Worm (Caenorhabditis elegans): ENCODE results near the gene ins-20.

ce11 chrII:5966637-5967036 is 44.0 kb upstream of the ins-20 start:
- TF ChIP-seq T22C8.4 (GFP tag; IDR thresholded peaks at IDR 0.05) (no peak), ref-1 (GFP tag; conservative IDR thresholded peaks at IDR 0.05) (no peak), tab-1 (GFP tag; IDR thresholded peaks at IDR 0.05) (no peak), ztf-29 (GFP tag; IDR thresholded peaks at IDR 0.05) (no peak), med-1 (GFP tag; optimal IDR thresholded peaks at IDR 0.05; ENCODE audit: insufficient read depth) (no peak)

Measured in whole organism, midembryonic.